Fruit fly (Drosophila melanogaster) whole organism, embryonic: ENCODE results near the gene CG5056.
A peak's percentile ranks its signal among the peaks of the same experiment; 100 is the strongest.

ENCODE experiments used
- ATbp ChIP-seq: fragments of 200-800 bp; sonication (Bioruptor generic); optimal IDR thresholded peaks from 2 replicates; lab custom pipeline; 2017; ENCODE audit warnings: missing biosample characterization, mild to moderate bottlenecking, missing genetic modification characterization, missing genetic modification reagents
- Ada2b ChIP-seq: fragments of 200-800 bp; sonication (Bioruptor generic); IDR thresholded peaks from 2 replicates; pipeline ENCODE4 v1.3.6; 2022; ENCODE audit warnings: missing biosample characterization, missing genetic modification characterization
- CG12071 ChIP-seq: fragments of 200-800 bp; sonication (Bioruptor generic); optimal IDR thresholded peaks from 3 replicates; lab custom pipeline; 2018; ENCODE audit warnings: missing biosample characterization, mild to moderate bottlenecking, missing genetic modification characterization
- CG14710 ChIP-seq: fragments of 200-800 bp; sonication (Bioruptor generic); optimal IDR thresholded peaks from 3 replicates; lab custom pipeline; 2019; ENCODE audit warnings: missing biosample characterization, mild to moderate bottlenecking, missing genetic modification characterization, moderate library complexity
- CG1603 ChIP-seq: fragments of 200-800 bp; sonication (Bioruptor generic); optimal IDR thresholded peaks from 2 replicates; lab custom pipeline; 2019; ENCODE audit warnings: missing biosample characterization, mild to moderate bottlenecking, missing genetic modification characterization, moderate library complexity
- CG18476 ChIP-seq: fragments of 200-800 bp; sonication (Bioruptor generic); optimal IDR thresholded peaks from 2 replicates; lab custom pipeline; 2016; ENCODE audit warnings: missing biosample characterization, mild to moderate bottlenecking, missing genetic modification characterization
- CG2116 ChIP-seq: fragments of 200-800 bp; sonication (Bioruptor generic); optimal IDR thresholded peaks from 3 replicates; lab custom pipeline; 2018; ENCODE audit warnings: missing biosample characterization, mild to moderate bottlenecking, missing genetic modification characterization
- CG2120 ChIP-seq: fragments of 200-800 bp; sonication (Bioruptor generic); optimal IDR thresholded peaks from 3 replicates; lab custom pipeline; 2016; ENCODE audit warnings: missing biosample characterization, missing genetic modification characterization
- CG2129 ChIP-seq: fragments of 200-800 bp; sonication (Bioruptor generic); IDR thresholded peaks from 2 replicates; pipeline ENCODE4 v1.3.6; 2022; ENCODE audit warnings: missing biosample characterization, missing genetic modification characterization; ENCODE audit not compliant: partially characterized antibody
- CG6791 ChIP-seq: fragments of 200-800 bp; sonication (Bioruptor generic); IDR thresholded peaks from 3 replicates; pipeline ENCODE4 v1.3.6; 2022; ENCODE audit warnings: missing biosample characterization, missing genetic modification characterization; ENCODE audit not compliant: partially characterized antibody
- CG6854 ChIP-seq: fragments of 200-800 bp; sonication (Bioruptor generic); optimal IDR thresholded peaks from 3 replicates; lab custom pipeline; 2017; ENCODE audit warnings: missing biosample characterization, mild to moderate bottlenecking, missing genetic modification characterization
- CG8478 ChIP-seq: fragments of >200 bp; optimal IDR thresholded peaks from 2 replicates; lab custom pipeline; 2018
- CG9876 ChIP-seq: fragments of 200-800 bp; sonication (Bioruptor generic); optimal IDR thresholded peaks from 2 replicates; lab custom pipeline; 2016; ENCODE audit warnings: missing biosample characterization, missing genetic modification characterization
- CoRest ChIP-seq: fragments of 200-800 bp; sonication (Bioruptor generic); optimal IDR thresholded peaks from 3 replicates; lab custom pipeline; 2018; ENCODE audit warnings: missing biosample characterization, mild to moderate bottlenecking, missing genetic modification characterization, moderate library complexity
- D19A ChIP-seq: fragments of 200-800 bp; optimal IDR thresholded peaks from 3 replicates; lab custom pipeline; 2019; ENCODE audit warnings: missing biosample characterization, mild to moderate bottlenecking, missing genetic modification characterization, moderate library complexity
- Doc2 ChIP-seq: fragments of 200-800 bp; sonication (Bioruptor generic); IDR thresholded peaks from 2 replicates; pipeline ENCODE4 v1.3.6; 2022; ENCODE audit warnings: missing biosample characterization, missing genetic modification characterization
- Fer1 ChIP-seq: fragments of 200-800 bp; sonication (Bioruptor generic); optimal IDR thresholded peaks from 2 replicates; lab custom pipeline; 2017; ENCODE audit warnings: missing biosample characterization, mild to moderate bottlenecking, missing genetic modification characterization
- Gsc ChIP-seq: fragments of 200-800 bp; sonication (Bioruptor generic); IDR thresholded peaks from 2 replicates; pipeline ENCODE4 v1.3.6; 2022; ENCODE audit warnings: missing biosample characterization, missing genetic modification characterization
- HLH3B ChIP-seq: fragments of 200-800 bp; sonication (Bioruptor generic); IDR thresholded peaks from 2 replicates; pipeline ENCODE4 v1.3.6; 2022; ENCODE audit warnings: missing biosample characterization, missing genetic modification characterization
- HLHmδ ChIP-seq: fragments of 200-800 bp; sonication (Bioruptor generic); optimal IDR thresholded peaks from 2 replicates; lab custom pipeline; 2018; ENCODE audit warnings: missing biosample characterization, mild to moderate bottlenecking, missing genetic modification characterization, moderate library complexity
- HmgD ChIP-seq: fragments of 200-800 bp; sonication (Bioruptor generic); optimal IDR thresholded peaks from 3 replicates; lab custom pipeline; 2016; ENCODE audit warnings: missing biosample characterization, missing genetic modification characterization
- Hr78 ChIP-seq, 2 experiments: fragments of 200-800 bp in 1 of 2; fragments of >200 bp in 1 of 2; sonication (Bioruptor generic) in 1 of 2; optimal IDR thresholded peaks; 2 replicates each; lab custom pipeline; 2017 to 2019; ENCODE audit warnings: missing biosample characterization in 2 of 2, missing genetic modification characterization in 2 of 2, mild to moderate bottlenecking in 1 of 2, moderate library complexity in 1 of 2
- MBD-R2 ChIP-seq: fragments of 200-800 bp; sonication (Bioruptor generic); IDR thresholded peaks from 2 replicates; pipeline ENCODE4 v1.3.6; 2022; ENCODE audit warnings: missing biosample characterization, missing genetic modification characterization
- Med ChIP-seq: fragments of 200-800 bp; sonication (Bioruptor generic); peaks from one replicate; lab custom pipeline; 2016; ENCODE audit warnings: missing biosample characterization, missing genetic modification characterization, mild to moderate bottlenecking, inconsistent platforms, moderate library complexity
- Meics ChIP-seq: fragments of 200-800 bp; sonication (Bioruptor generic); optimal IDR thresholded peaks from 2 replicates; lab custom pipeline; 2017; ENCODE audit warnings: missing biosample characterization, mild to moderate bottlenecking, missing genetic modification characterization
- Nf-YC ChIP-seq: fragments of 200-800 bp; optimal IDR thresholded peaks from 3 replicates; lab custom pipeline; 2019; ENCODE audit warnings: missing biosample characterization, mild to moderate bottlenecking, missing genetic modification characterization, moderate library complexity
- NfI ChIP-seq: fragments of 200-800 bp; sonication (Bioruptor generic); optimal IDR thresholded peaks from 3 replicates; lab custom pipeline; 2018; ENCODE audit warnings: missing biosample characterization, mild to moderate bottlenecking, missing genetic modification characterization, moderate library complexity
- Oli ChIP-seq: fragments of 200-800 bp; sonication (Bioruptor generic); optimal IDR thresholded peaks from 2 replicates; lab custom pipeline; 2018; ENCODE audit warnings: missing biosample characterization, mild to moderate bottlenecking, missing genetic modification characterization, moderate library complexity
- Rfx ChIP-seq: fragments of 200-800 bp; sonication (Bioruptor generic); IDR thresholded peaks from 2 replicates; pipeline ENCODE4 v1.3.6; 2022; ENCODE audit warnings: missing biosample characterization, missing genetic modification characterization
- Usf ChIP-seq: fragments of 200-800 bp; sonication (Bioruptor generic); optimal IDR thresholded peaks from 2 replicates; lab custom pipeline; 2017; ENCODE audit warnings: missing genotype, missing biosample characterization, missing genetic modification characterization
- Vsx1 ChIP-seq: fragments of 200-800 bp; sonication (Bioruptor generic); optimal IDR thresholded peaks from 2 replicates; lab custom pipeline; 2017; ENCODE audit warnings: missing biosample characterization, mild to moderate bottlenecking, missing genetic modification characterization, missing genetic modification reagents
- br ChIP-seq: fragments of >200 bp; optimal IDR thresholded peaks from 2 replicates; lab custom pipeline; 2017
- btn ChIP-seq: fragments of 200-800 bp; sonication (Bioruptor generic); optimal IDR thresholded peaks from 2 replicates; lab custom pipeline; 2016; ENCODE audit warnings: missing biosample characterization, missing genetic modification characterization
- chif ChIP-seq, 2 experiments: fragments of 200-800 bp; sonication (Bioruptor generic); optimal IDR thresholded peaks; 3 replicates each; lab custom pipeline; 2016; ENCODE audit warnings: missing biosample characterization in 2 of 2, missing genetic modification characterization in 2 of 2
- corto ChIP-seq: fragments of 200-800 bp; sonication (Bioruptor generic); optimal IDR thresholded peaks from 2 replicates; lab custom pipeline; 2016; ENCODE audit warnings: missing biosample characterization, mild to moderate bottlenecking, missing genetic modification characterization, moderate library complexity
- disco-r ChIP-seq: fragments of 200-800 bp; sonication (Bioruptor generic); optimal IDR thresholded peaks from 2 replicates; lab custom pipeline; 2016; ENCODE audit warnings: missing biosample characterization, missing genetic modification characterization
- ems ChIP-seq: fragments of 200-800 bp; sonication (Bioruptor generic); optimal IDR thresholded peaks from 3 replicates; lab custom pipeline; 2016; ENCODE audit warnings: missing biosample characterization, missing genetic modification characterization
- gro ChIP-seq: fragments of 200-800 bp; sonication (Bioruptor generic); optimal IDR thresholded peaks from 2 replicates; lab custom pipeline; 2016; ENCODE audit warnings: missing biosample characterization, missing genetic modification characterization
- jigr1 ChIP-seq: fragments of 200-800 bp; sonication (Bioruptor generic); IDR thresholded peaks from 3 replicates; pipeline ENCODE4 v1.3.6; 2022; ENCODE audit warnings: missing biosample characterization, missing genetic modification characterization
- knrl ChIP-seq: fragments of 200-800 bp; sonication (Bioruptor generic); IDR thresholded peaks from 3 replicates; pipeline ENCODE4 v1.3.6; 2022; ENCODE audit warnings: missing biosample characterization, missing genetic modification characterization; ENCODE audit not compliant: partially characterized antibody
- luna ChIP-seq: fragments of 200-800 bp; sonication (Bioruptor generic); optimal IDR thresholded peaks from 2 replicates; lab custom pipeline; 2016; ENCODE audit warnings: missing biosample characterization, missing genetic modification characterization
- maf-S ChIP-seq: fragments of 200-800 bp; sonication (Bioruptor generic); optimal IDR thresholded peaks from 2 replicates; lab custom pipeline; 2016; ENCODE audit warnings: missing biosample characterization, missing genetic modification characterization
- pfk ChIP-seq: fragments of 200-800 bp; sonication (Bioruptor generic); optimal IDR thresholded peaks from 2 replicates; lab custom pipeline; 2018; ENCODE audit warnings: missing biosample characterization, mild to moderate bottlenecking, missing genetic modification characterization, moderate library complexity
- repo ChIP-seq: fragments of 200-800 bp; sonication (Bioruptor generic); optimal IDR thresholded peaks from 2 replicates; lab custom pipeline; 2016; ENCODE audit warnings: missing biosample characterization, missing genetic modification characterization
- run ChIP-seq: fragments of 200-800 bp; sonication (Bioruptor generic); optimal IDR thresholded peaks from 3 replicates; lab custom pipeline; 2018; ENCODE audit warnings: missing biosample characterization, mild to moderate bottlenecking, missing genetic modification characterization
- trem ChIP-seq: fragments of 200-800 bp; optimal IDR thresholded peaks from 3 replicates; lab custom pipeline; 2019; ENCODE audit warnings: missing biosample characterization, mild to moderate bottlenecking, missing genetic modification characterization, moderate library complexity
- vnd ChIP-seq: fragments of 200-800 bp; sonication (Bioruptor generic); IDR thresholded peaks from 3 replicates; pipeline ENCODE4 v1.3.6; 2022; ENCODE audit warnings: missing biosample characterization, missing genetic modification characterization; ENCODE audit not compliant: partially characterized antibody
- zen ChIP-seq: fragments of 200-800 bp; sonication (Bioruptor generic); optimal IDR thresholded peaks from 3 replicates; lab custom pipeline; 2018; ENCODE audit warnings: missing biosample characterization, mild to moderate bottlenecking, missing genetic modification characterization, moderate library complexity
- zen2 ChIP-seq: fragments of 200-800 bp; sonication (Bioruptor generic); IDR thresholded peaks from 3 replicates; pipeline ENCODE4 v1.3.6; 2022; ENCODE audit warnings: missing biosample characterization, missing genetic modification characterization; ENCODE audit not compliant: partially characterized antibody
- zfh2 ChIP-seq: fragments of 200-800 bp; sonication (Bioruptor generic); optimal IDR thresholded peaks from 2 replicates; lab custom pipeline; 2016; ENCODE audit warnings: missing biosample characterization, missing genetic modification characterization

CG5056 gene

DNA sequence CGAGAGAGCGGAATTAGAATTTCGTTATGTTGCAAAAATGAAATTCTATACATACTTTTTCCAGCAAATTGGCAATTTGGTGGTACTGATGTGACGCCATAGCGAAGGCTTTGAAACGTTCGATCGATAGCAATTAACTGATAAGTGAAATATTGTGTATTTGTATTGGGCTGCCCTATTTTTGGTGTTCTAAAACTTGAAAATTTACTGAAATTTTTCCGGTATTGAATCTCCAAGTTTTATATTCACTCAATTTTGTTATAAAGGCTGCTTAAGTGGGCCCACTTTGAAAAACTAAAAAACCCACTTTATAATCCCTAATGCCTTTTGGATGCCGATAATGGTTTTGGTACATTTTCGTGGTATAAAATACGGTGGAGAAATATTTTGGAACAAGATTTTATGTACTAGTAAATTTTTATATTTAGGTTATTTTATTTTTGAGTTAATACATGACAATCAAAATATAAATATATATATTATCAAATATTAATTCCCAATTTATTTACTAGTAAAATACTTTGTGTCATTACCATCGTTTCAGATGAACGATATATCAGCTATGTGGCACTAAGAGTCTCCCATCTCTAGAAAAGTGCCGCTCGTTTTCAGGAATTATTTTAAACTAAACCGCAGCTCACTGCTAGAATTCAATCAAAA is 4.0 kb upstream of the CG5056 start, which contains the start of the genes Cand1 and pim (continued):
- TF ChIP-seq CG2116 (GFP tag; lab: Kevin White, UChicago) (peak; percentile 31), CG6791 (GFP tag; lab: Robert Waterston, UW) (no peak), corto (GFP tag; lab: Kevin White, UChicago) (no peak), Hr78 (GFP tag; optimal IDR thresholded peaks at IDR 0.05; lab: Kevin White, UChicago) (no peak), br (lab: Kevin White, UChicago) (no peak), vnd (GFP tag; lab: Robert Waterston, UW) (peak; percentile 33; the same call in 1 of the 3 replicates), pfk (GFP tag; lab: Kevin White, UChicago) (peak; percentile 90), Rfx (GFP tag; lab: Robert Waterston, UW) (peak; percentile 35; the same call in 1 of the 2 replicates), NfI (no peak), Fer1 (GFP tag; lab: Kevin White, UChicago) (peak; percentile 3), HmgD (no peak), maf-S (GFP tag; lab: Kevin White, UChicago) (no peak), zfh2 (GFP tag; lab: Kevin White, UChicago) (no peak), zen (tag; lab: Kevin White, UChicago) (peak; percentile 41), ATbp (GFP tag; lab: Kevin White, UChicago) (no peak), disco-r (GFP tag; lab: Kevin White, UChicago) (no peak), CG2129 (0 out of 2 replicates have a peak, but pooled peaks have one; percentile 16), CG2120 (peak; percentile 4), CG14710 (tag; lab: Kevin White, UChicago) (peak; percentile 77), zen2 (GFP tag; lab: Robert Waterston, UW) (no peak; the same call in 2 of the 3 replicates), CG9876 (no peak), chif (GFP tag; optimal IDR thresholded peaks at IDR 0.05; lab: Kevin White, UChicago) (no peak), CoRest (tag; lab: Kevin White, UChicago) (peak; percentile 59), repo (GFP tag; lab: Kevin White, UChicago) (no peak), ems (GFP tag; lab: Kevin White, UChicago) (no peak), jigr1 (GFP tag; lab: Robert Waterston, UW) (no peak), Doc2 (GFP tag; lab: Robert Waterston, UW) (no peak), MBD-R2 (GFP tag; lab: Robert Waterston, UW) (peak; percentile 28; the same call in 1 of the 2 replicates), knrl (GFP tag; lab: Robert Waterston, UW) (peak; percentile 75), CG1603 (tag; lab: Kevin White, UChicago) (peak; percentile 91), Usf (GFP tag; lab: Kevin White, UChicago) (no peak), D19A (tag; lab: Kevin White, UChicago) (peak; percentile 5), HLHmδ (GFP tag; lab: Kevin White, UChicago) (no peak)

DNA sequence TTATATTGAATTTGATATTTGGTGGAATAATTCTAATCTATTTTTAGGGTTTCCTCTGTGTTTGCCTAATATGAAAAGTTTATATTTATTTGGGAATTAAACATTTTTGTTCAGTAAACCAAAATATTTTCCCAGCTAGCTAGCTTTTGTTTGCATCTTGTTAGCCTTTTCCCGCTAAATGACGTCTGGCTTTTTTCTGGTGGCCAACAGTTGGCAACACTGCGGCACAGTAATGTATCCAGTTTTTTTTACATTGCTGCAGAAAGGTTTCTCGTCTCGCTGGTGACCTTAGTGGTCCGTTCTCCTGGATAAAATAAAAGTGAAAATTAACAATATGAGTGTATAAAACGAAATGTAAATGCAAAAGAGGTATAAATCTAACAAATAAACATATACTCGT is 2.3 kb upstream of the CG5056 start, which contains the start of gene lft:
lft (plus strand) TSS at position 243 of the 400 bp plus-strand sequence.
- TF ChIP-seq Gsc (no peak), CG14710 (tag; lab: Kevin White, UChicago) (peak; percentile 3), CG18476 (GFP tag; lab: Kevin White, UChicago) (no peak), luna (GFP tag; lab: Kevin White, UChicago) (no peak), MBD-R2 (GFP tag; lab: Robert Waterston, UW) (0 out of 2 replicates have a peak, but pooled peaks have one; percentile 30), Meics (GFP tag; lab: Kevin White, UChicago) (no peak), Med (peak; percentile 73), Vsx1 (no peak), gro (GFP tag; lab: Kevin White, UChicago) (no peak), trem (tag; lab: Kevin White, UChicago) (peak; percentile 42), Ada2b (GFP tag; lab: Robert Waterston, UW) (no peak), run (no peak), Oli (no peak), Usf (GFP tag; lab: Kevin White, UChicago) (no peak), HLH3B (no peak), Nf-YC (tag; lab: Kevin White, UChicago) (peak; percentile 3), CG12071 (no peak), CG8478 (lab: Kevin White, UChicago) (no peak), CG6854 (GFP tag; lab: Kevin White, UChicago) (no peak), btn (GFP tag; lab: Kevin White, UChicago) (no peak)
